Fruit fly (Drosophila melanogaster) whole organism, embryonic: ENCODE measurements around the gene CG43750.
A peak's percentile ranks its signal among the peaks of the same experiment; 100 is the strongest.

Experiments
- Asciz ChIP-seq: fragments of 200-800 bp; sonication (Bioruptor generic); optimal IDR thresholded peaks from 2 replicates; lab custom pipeline; 2017; ENCODE audit warnings: missing biosample characterization, mild to moderate bottlenecking, missing genetic modification characterization, missing genetic modification reagents
- BEAF-32 ChIP-seq: fragments of 200-800 bp; sonication (Bioruptor generic); optimal IDR thresholded peaks from 3 replicates; lab custom pipeline; 2017; ENCODE audit warnings: missing biosample characterization, missing genetic modification characterization, mild to moderate bottlenecking, moderate library complexity, missing genetic modification reagents
- CG10147 ChIP-seq: fragments of 200-800 bp; sonication (Bioruptor generic); optimal IDR thresholded peaks from 2 replicates; lab custom pipeline; 2019; ENCODE audit warnings: missing biosample characterization, mild to moderate bottlenecking, missing genetic modification characterization, moderate library complexity
- CG10267 ChIP-seq: fragments of 200-800 bp; sonication (Bioruptor generic); optimal IDR thresholded peaks from 2 replicates; lab custom pipeline; 2018; ENCODE audit warnings: missing biosample characterization, mild to moderate bottlenecking, missing genetic modification characterization, moderate library complexity
- CG10654 ChIP-seq: fragments of 200-800 bp; sonication (Bioruptor generic); optimal IDR thresholded peaks from 2 replicates; lab custom pipeline; 2016; ENCODE audit warnings: missing biosample characterization, missing genetic modification characterization
- CG11398 ChIP-seq: fragments of 200-800 bp; sonication (Bioruptor generic); optimal IDR thresholded peaks from 2 replicates; lab custom pipeline; 2016; ENCODE audit warnings: missing biosample characterization, missing genetic modification characterization
- CG11696 ChIP-seq: fragments of 200-800 bp; sonication (Bioruptor generic); IDR thresholded peaks from 2 replicates; pipeline ENCODE4 v1.3.6; 2022; ENCODE audit warnings: missing biosample characterization, missing genetic modification characterization
- CG12155 ChIP-seq: fragments of 200-800 bp; sonication (Bioruptor generic); optimal IDR thresholded peaks from 3 replicates; lab custom pipeline; 2016; ENCODE audit warnings: missing biosample characterization, missing genetic modification characterization
- CG1233 ChIP-seq: fragments of 200-800 bp; sonication (Bioruptor generic); optimal IDR thresholded peaks from 4 replicates; lab custom pipeline; 2018; ENCODE audit warnings: missing biosample characterization, mild to moderate bottlenecking, missing genetic modification characterization
- CG13123 ChIP-seq: fragments of 200-800 bp; sonication (Bioruptor generic); optimal IDR thresholded peaks from 2 replicates; lab custom pipeline; 2016; ENCODE audit warnings: missing biosample characterization, missing genetic modification characterization
- CG13894 ChIP-seq: fragments of 200-800 bp; sonication (Bioruptor generic); optimal IDR thresholded peaks from 3 replicates; lab custom pipeline; 2018; ENCODE audit warnings: missing biosample characterization, mild to moderate bottlenecking, missing genetic modification characterization, moderate library complexity
- CG16863 ChIP-seq: fragments of 200-800 bp; sonication (Bioruptor generic); optimal IDR thresholded peaks from 3 replicates; lab custom pipeline; 2016; ENCODE audit warnings: missing biosample characterization, missing genetic modification characterization
- CG17385 ChIP-seq: fragments of 200-800 bp; sonication (Bioruptor generic); optimal IDR thresholded peaks from 3 replicates; lab custom pipeline; 2018; ENCODE audit warnings: missing biosample characterization, mild to moderate bottlenecking, missing genetic modification characterization
- CG18619 ChIP-seq: fragments of 200-800 bp; sonication (Bioruptor generic); optimal IDR thresholded peaks from 3 replicates; lab custom pipeline; 2017; ENCODE audit warnings: missing biosample characterization, mild to moderate bottlenecking, missing genetic modification characterization
- CG3281 ChIP-seq: fragments of 200-800 bp; sonication (Bioruptor generic); optimal IDR thresholded peaks from 3 replicates; lab custom pipeline; 2017; ENCODE audit warnings: missing biosample characterization, mild to moderate bottlenecking, missing genetic modification characterization
- CG4707 ChIP-seq: fragments of 200-800 bp; sonication (Bioruptor generic); optimal IDR thresholded peaks from 2 replicates; lab custom pipeline; 2018; ENCODE audit warnings: missing biosample characterization, mild to moderate bottlenecking, missing genetic modification characterization, moderate library complexity
- CG6813 ChIP-seq: fragments of 200-800 bp; sonication (Bioruptor generic); optimal IDR thresholded peaks from 2 replicates; lab custom pipeline; 2017; ENCODE audit warnings: missing biosample characterization, missing genetic modification characterization, mild to moderate bottlenecking, moderate library complexity, missing genetic modification reagents
- CG9727 ChIP-seq: fragments of 200-800 bp; sonication (Bioruptor generic); optimal IDR thresholded peaks from 3 replicates; lab custom pipeline; 2017; ENCODE audit warnings: missing biosample characterization, mild to moderate bottlenecking, missing genetic modification characterization
- Dfd ChIP-seq, 2 experiments: fragments of >200 bp; optimal IDR thresholded peaks; 2 replicates each; lab custom pipeline; 2017; ENCODE audit warnings: missing biosample characterization in 2 of 2, missing genetic modification characterization in 2 of 2
- Dref ChIP-seq: fragments of 200-800 bp; sonication (Bioruptor generic); IDR thresholded peaks from 2 replicates; pipeline ENCODE4 v1.3.6; 2022; ENCODE audit warnings: missing biosample characterization, missing genetic modification characterization
- HHEX ChIP-seq: fragments of 200-800 bp; sonication (Bioruptor generic); optimal IDR thresholded peaks from 3 replicates; lab custom pipeline; 2017; ENCODE audit warnings: missing biosample characterization, mild to moderate bottlenecking, missing genetic modification characterization, missing genetic modification reagents
- HmgD ChIP-seq: fragments of 200-800 bp; sonication (Bioruptor generic); optimal IDR thresholded peaks from 3 replicates; lab custom pipeline; 2016; ENCODE audit warnings: missing biosample characterization, missing genetic modification characterization
- Hr78 ChIP-seq, 2 experiments: fragments of 200-800 bp in 1 of 2; fragments of >200 bp in 1 of 2; sonication (Bioruptor generic) in 1 of 2; optimal IDR thresholded peaks; 2 replicates each; lab custom pipeline; 2017 to 2019; ENCODE audit warnings: missing biosample characterization in 2 of 2, missing genetic modification characterization in 2 of 2, mild to moderate bottlenecking in 1 of 2, moderate library complexity in 1 of 2
- Kr ChIP-seq: fragments of 200-800 bp; sonication (Bioruptor generic); optimal IDR thresholded peaks from 2 replicates; lab custom pipeline; 2017; ENCODE audit warnings: missing biosample characterization, mild to moderate bottlenecking, missing genetic modification characterization
- Lim3 ChIP-seq: fragments of 200-800 bp; sonication (Bioruptor generic); IDR thresholded peaks from 2 replicates; pipeline ENCODE4 v1.3.6; 2022; ENCODE audit warnings: missing biosample characterization, missing genetic modification characterization
- Lpt ChIP-seq: fragments of >200 bp; optimal IDR thresholded peaks from 2 replicates; lab custom pipeline; 2018; ENCODE audit warnings: missing biosample characterization, missing genetic modification characterization
- MTF-1 ChIP-seq: fragments of 200-800 bp; sonication (Bioruptor generic); optimal IDR thresholded peaks from 2 replicates; lab custom pipeline; 2018; ENCODE audit warnings: missing biosample characterization, mild to moderate bottlenecking, missing genetic modification characterization, borderline replicate concordance
- Mad ChIP-seq: fragments of 200-800 bp; sonication (Bioruptor generic); optimal IDR thresholded peaks from 2 replicates; lab custom pipeline; 2016; ENCODE audit warnings: missing biosample characterization, missing genetic modification characterization
- Mrtf ChIP-seq: fragments of 200-800 bp; sonication (Bioruptor generic); IDR thresholded peaks from 3 replicates; pipeline ENCODE4 v1.3.6; 2022; ENCODE audit warnings: missing biosample characterization, missing genetic modification characterization
- Sin3A ChIP-seq: fragments of >200 bp; optimal IDR thresholded peaks from 2 replicates; lab custom pipeline; 2018
- Sox102F ChIP-seq: fragments of 200-800 bp; sonication (Bioruptor generic); optimal IDR thresholded peaks from 2 replicates; lab custom pipeline; 2018; ENCODE audit warnings: missing biosample characterization, mild to moderate bottlenecking, missing genetic modification characterization, moderate library complexity
- amos ChIP-seq: fragments of 200-800 bp; sonication (Bioruptor generic); IDR thresholded peaks from 2 replicates; pipeline ENCODE4 v1.3.6; 2022; ENCODE audit warnings: missing biosample characterization, missing genetic modification characterization; ENCODE audit not compliant: partially characterized antibody
- crc ChIP-seq: fragments of 200-800 bp; sonication (Bioruptor generic); optimal IDR thresholded peaks from 2 replicates; lab custom pipeline; 2016; ENCODE audit warnings: missing biosample characterization, missing genetic modification characterization
- dysf ChIP-seq: fragments of 200-800 bp; sonication (Bioruptor generic); IDR thresholded peaks from 3 replicates; pipeline ENCODE4 v1.3.6; 2022; ENCODE audit warnings: missing biosample characterization, missing genetic modification characterization
- ems ChIP-seq: fragments of 200-800 bp; sonication (Bioruptor generic); optimal IDR thresholded peaks from 3 replicates; lab custom pipeline; 2016; ENCODE audit warnings: missing biosample characterization, missing genetic modification characterization
- gce ChIP-seq: fragments of 200-800 bp; sonication (Bioruptor generic); IDR thresholded peaks from 3 replicates; pipeline ENCODE4 v1.3.6; 2022; ENCODE audit warnings: missing biosample characterization, missing genetic modification characterization
- her ChIP-seq: fragments of 200-800 bp; sonication (Bioruptor generic); optimal IDR thresholded peaks from 2 replicates; lab custom pipeline; 2016; ENCODE audit warnings: missing biosample characterization, missing genetic modification characterization
- klu ChIP-seq: fragments of 200-800 bp; sonication (Bioruptor generic); IDR thresholded peaks from 2 replicates; pipeline ENCODE4 v1.3.6; 2022; ENCODE audit warnings: missing biosample characterization, missing genetic modification characterization
- kni ChIP-seq: fragments of 200-800 bp; sonication (Bioruptor generic); optimal IDR thresholded peaks from 3 replicates; lab custom pipeline; 2017; ENCODE audit warnings: mild to moderate bottlenecking, missing biosample characterization, missing genetic modification reagents, missing genetic modification characterization
- lab ChIP-seq: fragments of 200-800 bp; sonication (Bioruptor generic); optimal IDR thresholded peaks from 3 replicates; lab custom pipeline; 2017; ENCODE audit warnings: missing biosample characterization, missing genetic modification characterization, mild to moderate bottlenecking, moderate library complexity, missing genetic modification reagents
- lilli ChIP-seq: fragments of 200-800 bp; sonication (Bioruptor generic); optimal IDR thresholded peaks from 3 replicates; lab custom pipeline; 2016; ENCODE audit warnings: missing biosample characterization, missing genetic modification characterization
- lov ChIP-seq, 2 experiments: fragments of 200-800 bp in 1 of 2; fragments of >200 bp in 1 of 2; sonication (Bioruptor generic) in 1 of 2; IDR thresholded peaks in 1 of 2; optimal IDR thresholded peaks in 1 of 2; 2 replicates in 1 of 2; 3 replicates in 1 of 2; pipeline versions ENCODE4 v1.3.6 to Lab custom; 2017 to 2022; ENCODE audit warnings: missing biosample characterization in 1 of 2, missing genetic modification characterization in 1 of 2
- nau ChIP-seq: fragments of 200-800 bp; sonication (Bioruptor generic); optimal IDR thresholded peaks from 3 replicates; lab custom pipeline; 2017; ENCODE audit warnings: missing biosample characterization, mild to moderate bottlenecking, missing genetic modification characterization, missing genetic modification reagents
- ranshi ChIP-seq: fragments of 200-800 bp; sonication (Bioruptor generic); IDR thresholded peaks from 2 replicates; pipeline ENCODE4 v1.3.6; 2022; ENCODE audit warnings: missing biosample characterization, missing genetic modification characterization
- seq ChIP-seq: fragments of 200-800 bp; sonication (Bioruptor generic); IDR thresholded peaks from 2 replicates; pipeline ENCODE4 v1.3.6; 2022; ENCODE audit warnings: missing biosample characterization, missing genetic modification characterization
- slbo ChIP-seq: fragments of 200-800 bp; sonication (Bioruptor generic); IDR thresholded peaks from 2 replicates; pipeline ENCODE4 v1.3.6; 2022; ENCODE audit warnings: missing biosample characterization, missing genetic modification characterization
- ttk ChIP-seq: fragments of 200-800 bp; sonication (Bioruptor generic); IDR thresholded peaks from 2 replicates; pipeline ENCODE4 v2.1.2; 2022; ENCODE audit warnings: missing biosample characterization, missing genetic modification characterization
- vfl ChIP-seq: fragments of 200-800 bp; sonication (Bioruptor generic); optimal IDR thresholded peaks from 2 replicates; lab custom pipeline; 2016; ENCODE audit warnings: missing biosample characterization, missing genetic modification characterization
- wek ChIP-seq: fragments of 200-800 bp; sonication (Bioruptor generic); optimal IDR thresholded peaks from 3 replicates; lab custom pipeline; 2018; ENCODE audit warnings: missing biosample characterization, mild to moderate bottlenecking, missing genetic modification characterization, moderate library complexity
- z ChIP-seq: fragments of 200-800 bp; sonication (Bioruptor generic); IDR thresholded peaks from 3 replicates; pipeline ENCODE4 v1.3.6; 2022; ENCODE audit warnings: missing biosample characterization, missing genetic modification characterization

Gene CG43750

dm6 chr2L:2357228-2357656, 33.2 kb downstream of the CG43750 start, which contains the start of gene CG9967 (continued):
- TF ChIP-seq CG11398 (GFP tag; lab: Kevin White, UChicago) (no peak), z (no peak), CG17385 (no peak), Dfd (GFP tag; optimal IDR thresholded peaks at IDR 0.05; lab: Kevin White, UChicago) (no peak)

- TF ChIP-seq kni (GFP tag; lab: Kevin White, UChicago) (no peak), Hr78 (GFP tag; optimal IDR thresholded peaks at IDR 0.05; lab: Kevin White, UChicago) (no peak), lilli (GFP tag; lab: Kevin White, UChicago) (peak; percentile 45), dysf (GFP tag; lab: Robert Waterston, UW) (peak; percentile 62; the same call in 2 of the 3 replicates), Kr (no peak), ranshi (GFP tag; lab: Robert Waterston, UW) (no peak), Mrtf (no peak), Sox102F (GFP tag; lab: Kevin White, UChicago) (peak; percentile 30), wek (GFP tag; lab: Kevin White, UChicago) (no peak), CG18619 (GFP tag; lab: Kevin White, UChicago) (peak; percentile 20), CG16863 (GFP tag; lab: Kevin White, UChicago) (no peak), klu (GFP tag; lab: Robert Waterston, UW) (no peak), gce (GFP tag; lab: Robert Waterston, UW) (no peak), CG3281 (GFP tag; lab: Kevin White, UChicago) (peak; percentile 57), slbo (peak; percentile 34), CG4707 (GFP tag; lab: Kevin White, UChicago) (no peak), Lpt (GFP tag; lab: Kevin White, UChicago) (no peak), CG6813 (GFP tag; lab: Kevin White, UChicago) (no peak), CG13894 (tag; lab: Kevin White, UChicago) (peak; percentile 82), CG11696 (GFP tag; lab: Robert Waterston, UW) (no peak), CG12155 (GFP tag; lab: Kevin White, UChicago) (peak; percentile 16), amos (GFP tag; lab: Robert Waterston, UW) (no peak), CG10147 (peak; percentile 47), lov (optimal IDR thresholded peaks at IDR 0.05; lab: Kevin White, UChicago) (no peak), lov (GFP tag; IDR thresholded peaks at IDR 0.05; lab: Robert Waterston, UW) (no peak), Asciz (no peak), Lim3 (GFP tag; lab: Robert Waterston, UW) (no peak), seq (GFP tag; lab: Robert Waterston, UW) (no peak), vfl (GFP tag; lab: Kevin White, UChicago) (no peak), lab (GFP tag; lab: Kevin White, UChicago) (peak; percentile 74), BEAF-32 (GFP tag; lab: Kevin White, UChicago) (no peak), Sin3A (lab: Kevin White, UChicago) (no peak), CG1233 (GFP tag; lab: Kevin White, UChicago) (peak; percentile 5), HmgD (no peak), MTF-1 (GFP tag; lab: Kevin White, UChicago) (no peak), CG10267 (tag; lab: Kevin White, UChicago) (peak; percentile 14), ttk (GFP tag; lab: Robert Waterston, UW) (no peak), CG10654 (GFP tag; lab: Kevin White, UChicago) (no peak), nau (GFP tag; lab: Kevin White, UChicago) (no peak), her (GFP tag; lab: Kevin White, UChicago) (no peak), crc (GFP tag; lab: Kevin White, UChicago) (no peak), HHEX (GFP tag; lab: Kevin White, UChicago) (peak; percentile 43), CG13123 (GFP tag; lab: Kevin White, UChicago) (no peak), Mad (GFP tag; lab: Kevin White, UChicago) (no peak), Dref (GFP tag; lab: Robert Waterston, UW) (no peak), CG9727 (GFP tag; lab: Kevin White, UChicago) (peak; percentile 53), ems (GFP tag; lab: Kevin White, UChicago) (no peak)
These were observed 42.0 kb downstream of the CG43750 start for dm6 chr2L:2348479-2348878.
